Worm (Caenorhabditis elegans) whole organism, L2 larva: ENCODE measurements around the gene chin-1.

Experiments
- ceh-82 ChIP-seq: fragments of 150-350 bp; optimal IDR thresholded peaks from 2 replicates; lab custom pipeline; 2014; ENCODE audit warnings: missing biosample characterization, missing genetic modification characterization
- elt-3 ChIP-seq: sonication (generic microtip); optimal IDR thresholded peaks from 2 replicates; lab custom pipeline; 2017; ENCODE audit warnings: missing biosample characterization, missing genetic modification characterization
- lsy-2 ChIP-seq, 2 experiments: fragments of 150-350 bp in 1 of 2; sonication (generic microtip) in 1 of 2; optimal IDR thresholded peaks; 2 replicates each; lab custom pipeline; 2014 to 2017; ENCODE audit warnings: missing biosample characterization in 2 of 2, missing genetic modification characterization in 2 of 2
- nhr-77 ChIP-seq: fragments of 150-350 bp; optimal IDR thresholded peaks from 2 replicates; lab custom pipeline; 2014; ENCODE audit warnings: missing biosample characterization, missing genetic modification characterization
- unc-62 ChIP-seq: fragments of 150-350 bp; optimal IDR thresholded peaks from 2 replicates; lab custom pipeline; 2014; ENCODE audit warnings: missing biosample characterization, missing genetic modification reagents, missing genetic modification characterization

DNA sequence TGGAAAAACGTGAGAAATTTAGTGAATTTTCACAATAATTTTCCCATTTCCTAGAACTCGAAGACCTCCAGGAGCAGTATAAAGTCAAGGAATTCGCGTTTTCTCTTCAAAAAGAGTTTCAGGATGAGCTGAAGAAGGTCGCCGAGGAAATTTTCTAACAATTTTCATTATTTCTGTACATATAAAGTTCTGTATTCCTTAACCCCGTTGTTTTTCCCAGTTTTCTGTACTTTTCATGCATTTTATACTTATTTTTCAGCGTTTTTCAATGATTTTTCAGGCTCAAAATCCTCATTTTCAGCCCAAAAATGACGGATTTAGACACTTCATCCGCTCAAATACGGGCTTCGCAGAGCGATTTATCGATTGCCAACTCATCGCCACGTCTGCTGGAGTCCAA is 44.1 kb upstream of the chin-1 start, which contains the start of gene par-2:
- TF ChIP-seq lsy-2 (tag; optimal IDR thresholded peaks at IDR 0.05; lab: Kevin White, UChicago): no peak
- TF ChIP-seq ceh-82 (tag; lab: Kevin White, UChicago): no peak
- TF ChIP-seq unc-62 (GFP tag; lab: Kevin White, UChicago): no peak
- TF ChIP-seq elt-3 (tag; lab: Kevin White, UChicago): no peak
- TF ChIP-seq nhr-77 (tag; lab: Kevin White, UChicago): no peak
